Worm (Caenorhabditis elegans) whole organism, L1 larva: Measurements from ENCODE around the gene C04E12.2.

ENCODE experiments used
- F16B12.6 ChIP-seq: fragments of 150-350 bp; optimal IDR thresholded peaks from 2 replicates; lab custom pipeline; 2014; ENCODE audit warnings: missing biosample characterization, missing genetic modification characterization
- ceh-82 ChIP-seq, 3 experiments: fragments of 150-350 bp in 1 of 3; sonication (generic microtip) in 2 of 3; optimal IDR thresholded peaks; 2 replicates each; lab custom pipeline; 2014 to 2017; ENCODE audit warnings: missing biosample characterization in 3 of 3, missing genetic modification characterization in 3 of 3
- ceh-90 ChIP-seq: sonication (generic microtip); optimal IDR thresholded peaks from 2 replicates; lab custom pipeline; 2016; ENCODE audit warnings: missing genetic modification characterization, missing compliant biosample characterization
- ces-1 ChIP-seq: fragments of 150-350 bp; optimal IDR thresholded peaks from 2 replicates; lab custom pipeline; 2014; ENCODE audit warnings: missing biosample characterization, missing genetic modification reagents, missing genetic modification characterization
- dpl-1 ChIP-seq, 3 experiments: fragments of 150-350 bp in 2 of 3; sonication (generic microtip) in 1 of 3; optimal IDR thresholded peaks; 2 replicates each; lab custom pipeline; 2014 to 2017; ENCODE audit warnings: missing biosample characterization in 3 of 3, missing genetic modification characterization in 3 of 3, missing genetic modification reagents in 3 of 3
- efl-1 ChIP-seq, 4 experiments: fragments of 150-350 bp; optimal IDR thresholded peaks in 3 of 4; peaks in 1 of 4; 1 replicate in 1 of 4; 2 replicates in 3 of 4; lab custom pipeline; 2014; ENCODE audit warnings: missing biosample characterization in 2 of 4, missing genetic modification characterization in 2 of 4, missing genetic modification reagents in 2 of 4
- efl-3 ChIP-seq: fragments of 200-800 bp; sonication (Bioruptor generic); optimal IDR thresholded peaks from 2 replicates; lab custom pipeline; 2018; ENCODE audit warnings: mild to moderate bottlenecking, missing genetic modification characterization, missing compliant biosample characterization
- hlh-4 ChIP-seq: sonication (generic microtip); optimal IDR thresholded peaks from 2 replicates; lab custom pipeline; 2016; ENCODE audit warnings: mild to moderate bottlenecking, missing genetic modification characterization, missing compliant biosample characterization
- irx-1 ChIP-seq: sonication (generic microtip); optimal IDR thresholded peaks from 2 replicates; lab custom pipeline; 2016; ENCODE audit warnings: missing genetic modification characterization, missing compliant biosample characterization
- lin-39 ChIP-seq: fragments of 150-350 bp; optimal IDR thresholded peaks from 2 replicates; lab custom pipeline; 2014; ENCODE audit warnings: missing biosample characterization, missing genetic modification reagents, missing genetic modification characterization
- mdl-1 ChIP-seq, 2 experiments: fragments of 150-350 bp; optimal IDR thresholded peaks; 2 replicates each; lab custom pipeline; 2014 to 2017; ENCODE audit warnings: missing biosample characterization in 2 of 2, missing genetic modification characterization in 2 of 2, inconsistent platforms in 1 of 2
- mef-2 ChIP-seq: fragments of 150-350 bp; optimal IDR thresholded peaks from 2 replicates; lab custom pipeline; 2014; ENCODE audit warnings: missing biosample characterization, missing genetic modification characterization
- nhr-12 ChIP-seq: sonication (generic microtip); optimal IDR thresholded peaks from 2 replicates; lab custom pipeline; 2017; ENCODE audit warnings: missing biosample characterization, missing genetic modification characterization
- nhr-76 ChIP-seq: sonication (generic microtip); optimal IDR thresholded peaks from 2 replicates; lab custom pipeline; 2017; ENCODE audit warnings: missing biosample characterization, missing genetic modification characterization
- pax-3 ChIP-seq: fragments of 200-800 bp; sonication (Bioruptor generic); optimal IDR thresholded peaks from 2 replicates; lab custom pipeline; 2018; ENCODE audit warnings: mild to moderate bottlenecking, missing genetic modification characterization, moderate library complexity, missing compliant biosample characterization
- pqm-1 ChIP-seq: sonication (generic microtip); optimal IDR thresholded peaks from 3 replicates; lab custom pipeline; 2017; ENCODE audit warnings: missing biosample characterization, missing genetic modification characterization
- rnt-1 ChIP-seq: sonication (generic microtip); optimal IDR thresholded peaks from 2 replicates; lab custom pipeline; 2016; ENCODE audit warnings: mild to moderate bottlenecking, missing genetic modification characterization, moderate library complexity, missing compliant biosample characterization
- sox-4 ChIP-seq: sonication (generic microtip); optimal IDR thresholded peaks from 2 replicates; lab custom pipeline; 2016; ENCODE audit warnings: missing genetic modification characterization, missing compliant biosample characterization
- unc-130 ChIP-seq: fragments of 150-350 bp; optimal IDR thresholded peaks from 2 replicates; lab custom pipeline; 2017; ENCODE audit warnings: missing biosample characterization, missing genetic modification characterization, inconsistent platforms
- unc-62 ChIP-seq: fragments of 150-350 bp; optimal IDR thresholded peaks from 2 replicates; lab custom pipeline; 2014; ENCODE audit warnings: missing biosample characterization, missing genetic modification reagents, missing genetic modification characterization
- unc-86 ChIP-seq: sonication (generic microtip); optimal IDR thresholded peaks from 2 replicates; lab custom pipeline; 2016; ENCODE audit warnings: missing genetic modification characterization, missing compliant biosample characterization
- unc-98 ChIP-seq: fragments of 200-800 bp; sonication (Bioruptor generic); IDR thresholded peaks from 2 replicates; pipeline ENCODE4 v1.3.6; 2022; ENCODE audit warnings: missing genetic modification characterization, missing compliant biosample characterization
- vab-15 ChIP-seq: sonication (generic microtip); optimal IDR thresholded peaks from 2 replicates; lab custom pipeline; 2017; ENCODE audit warnings: missing genotype, mild to moderate bottlenecking, missing genetic modification characterization, missing compliant biosample characterization
- zag-1 ChIP-seq: fragments of 150-350 bp; optimal IDR thresholded peaks from 2 replicates; lab custom pipeline; 2014; ENCODE audit warnings: missing biosample characterization, missing genetic modification characterization

C04E12.2 gene

DNA sequence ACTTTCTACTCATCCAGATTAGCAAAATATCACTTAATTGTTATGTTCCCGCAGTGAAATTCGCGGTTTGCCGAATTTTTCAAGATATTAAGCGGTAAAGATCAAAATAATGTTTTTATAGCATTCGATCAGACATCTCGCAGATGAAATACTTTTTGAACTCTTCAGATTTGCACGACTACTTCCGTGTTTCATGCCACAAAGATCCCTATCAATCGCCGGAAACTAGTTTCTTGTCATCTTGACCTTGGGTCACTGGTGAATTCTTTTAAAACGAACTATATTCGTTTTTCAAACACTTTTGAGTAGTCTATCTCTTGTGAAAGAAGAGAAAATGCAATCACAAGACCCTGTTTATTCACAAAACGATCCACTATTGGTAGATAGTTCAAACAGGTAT, 45.1 kb downstream of the C04E12.2 start, which contains the start of gene txt-11:
Gene txt-11 (plus strand): TSS at position 301 of the 400 bp plus-strand sequence.
- TF ChIP-seq efl-1 (optimal IDR thresholded peaks at IDR 0.05; lab: Kevin White, UChicago) = no peak
- peak in 1 of 2 experiments; percentile 6 for TF ChIP-seq efl-1 (GFP tag; optimal IDR thresholded peaks at IDR 0.05 in 1 of 2; lab: Kevin White, UChicago)
- TF ChIP-seq pqm-1 (tag; lab: Kevin White, UChicago) = no peak
- no peak for TF ChIP-seq nhr-76
- TF ChIP-seq pax-3 = no peak
- no peak for TF ChIP-seq rnt-1
- no peak for TF ChIP-seq vab-15 (tag; lab: Kevin White, UChicago)
- TF ChIP-seq ceh-82 (tag; optimal IDR thresholded peaks at IDR 0.05; lab: Kevin White, UChicago) = no peak
- TF ChIP-seq ceh-90 = no peak

- TF ChIP-seq unc-98 (GFP tag; lab: Robert Waterston, UW) = no peak
- no peak for TF ChIP-seq F16B12.6 (tag; lab: Kevin White, UChicago)
- TF ChIP-seq unc-130 (tag; lab: Kevin White, UChicago) = no peak
- no peak for TF ChIP-seq mef-2 (tag; lab: Kevin White, UChicago)
- TF ChIP-seq hlh-4 = no peak
- TF ChIP-seq zag-1 (tag; lab: Kevin White, UChicago) = no peak
- TF ChIP-seq unc-62 (GFP tag; lab: Kevin White, UChicago) = no peak
- no peak for TF ChIP-seq nhr-12 (tag; lab: Kevin White, UChicago)
- no peak for TF ChIP-seq dpl-1 (GFP tag; optimal IDR thresholded peaks at IDR 0.05; lab: Kevin White, UChicago)
- TF ChIP-seq vab-15 (tag; lab: Kevin White, UChicago) = no peak
- no peak for TF ChIP-seq lin-39
- no peak for TF ChIP-seq irx-1 (tag; lab: Kevin White, UChicago)
- TF ChIP-seq unc-86 (tag; lab: Kevin White, UChicago) = no peak
- no peak for TF ChIP-seq efl-3 (GFP tag; lab: Kevin White, UChicago)
- no peak for TF ChIP-seq ceh-90
- no peak for TF ChIP-seq sox-4 (tag; lab: Kevin White, UChicago)
- no peak for TF ChIP-seq mdl-1 (tag; optimal IDR thresholded peaks at IDR 0.05; lab: Kevin White, UChicago)
- no peak for TF ChIP-seq ceh-82 (tag; optimal IDR thresholded peaks at IDR 0.05; lab: Kevin White, UChicago)
- TF ChIP-seq ces-1 (GFP tag; lab: Kevin White, UChicago) = no peak
Observed at ce11 chrV:3417928-3418327, 50.1 kb downstream of the C04E12.2 start, which contains the start of gene T20D4.3. Gene T20D4.3, plus strand, starts transcription at chrV:3418228.
